Worm (Caenorhabditis elegans) whole organism, L1 larva: ENCODE results near the gene dac-1.

Source experiments
- C34B4.2 ChIP-seq: sonication (generic microtip); optimal IDR thresholded peaks from 2 replicates; lab custom pipeline; 2017; ENCODE audit warnings: mild to moderate bottlenecking, missing genetic modification characterization, missing compliant biosample characterization
- ceh-82 ChIP-seq, 3 experiments: fragments of 150-350 bp in 1 of 3; sonication (generic microtip) in 2 of 3; optimal IDR thresholded peaks; 2 replicates each; lab custom pipeline; 2014 to 2017; ENCODE audit warnings: missing biosample characterization in 3 of 3, missing genetic modification characterization in 3 of 3
- efl-3 ChIP-seq: fragments of 200-800 bp; sonication (Bioruptor generic); optimal IDR thresholded peaks from 2 replicates; lab custom pipeline; 2018; ENCODE audit warnings: mild to moderate bottlenecking, missing genetic modification characterization, missing compliant biosample characterization
- fkh-10 ChIP-seq: sonication (generic microtip); optimal IDR thresholded peaks from 2 replicates; lab custom pipeline; 2017; ENCODE audit warnings: missing biosample characterization, missing genetic modification reagents, missing genetic modification characterization
- lir-3 ChIP-seq: sonication (generic microtip); optimal IDR thresholded peaks from 2 replicates; lab custom pipeline; 2016; ENCODE audit warnings: mild to moderate bottlenecking, missing genetic modification characterization, moderate library complexity, missing compliant biosample characterization; ENCODE audit not compliant: poor library complexity
- nhr-28 ChIP-seq: fragments of 150-350 bp; optimal IDR thresholded peaks from 2 replicates; lab custom pipeline; 2014; ENCODE audit warnings: missing biosample characterization, missing genetic modification characterization
- nhr-77 ChIP-seq: fragments of 150-350 bp; optimal IDR thresholded peaks from 2 replicates; lab custom pipeline; 2014; ENCODE audit warnings: missing biosample characterization, missing genetic modification characterization
- pax-3 ChIP-seq: fragments of 200-800 bp; sonication (Bioruptor generic); optimal IDR thresholded peaks from 2 replicates; lab custom pipeline; 2018; ENCODE audit warnings: mild to moderate bottlenecking, missing genetic modification characterization, moderate library complexity, missing compliant biosample characterization
- snpc-4 ChIP-seq: fragments of 150-350 bp; optimal IDR thresholded peaks from 2 replicates; lab custom pipeline; 2014; ENCODE audit warnings: missing biosample characterization, missing genetic modification characterization
- snu-23 ChIP-seq: sonication (generic microtip); optimal IDR thresholded peaks from 2 replicates; lab custom pipeline; 2016; ENCODE audit warnings: missing genetic modification characterization, missing compliant biosample characterization
- sptf-1 ChIP-seq: fragments of 150-350 bp; optimal IDR thresholded peaks from 2 replicates; lab custom pipeline; 2014; ENCODE audit warnings: missing biosample characterization, missing genetic modification characterization
- unc-130 ChIP-seq: fragments of 150-350 bp; optimal IDR thresholded peaks from 2 replicates; lab custom pipeline; 2017; ENCODE audit warnings: missing biosample characterization, missing genetic modification characterization, inconsistent platforms

DNA sequence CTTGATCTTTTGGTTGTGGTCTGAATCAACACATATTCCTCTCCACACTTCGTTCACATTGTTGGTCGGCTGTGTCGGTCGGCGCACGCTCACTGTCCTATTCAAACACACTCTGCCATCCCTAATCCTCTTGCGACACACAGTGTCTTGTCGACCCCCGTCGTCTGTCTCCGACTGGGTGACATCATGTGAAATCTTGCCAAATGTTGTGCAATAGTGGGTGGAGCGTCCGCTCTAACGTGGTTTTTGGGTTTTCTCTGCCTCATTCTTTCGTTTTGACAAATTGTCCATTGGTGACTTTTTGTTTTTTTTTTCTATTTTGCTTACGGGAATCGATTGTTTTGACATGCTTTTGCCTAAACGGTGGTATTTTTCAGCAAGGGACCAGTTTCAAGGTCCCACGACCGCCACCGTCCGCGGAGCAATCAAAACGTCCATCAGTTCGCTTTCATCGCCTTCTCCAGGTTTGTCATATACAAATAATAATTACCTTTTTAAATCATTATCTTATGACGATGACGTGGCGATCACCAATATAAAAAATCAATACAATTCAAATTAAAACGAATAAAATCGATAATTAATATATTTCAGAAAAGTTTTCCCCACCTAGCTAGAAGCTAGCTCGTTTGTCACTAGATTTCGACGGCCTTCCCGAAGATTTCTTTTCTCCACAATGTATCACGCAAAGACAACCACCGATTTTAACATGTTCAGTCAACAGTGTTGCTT, 17.9 kb downstream of the dac-1 start:
- TF ChIP-seq pax-3 (tag; lab: Kevin White, UChicago) (peak; percentile 70), unc-130 (tag; lab: Kevin White, UChicago) (peak; percentile 80), C34B4.2 (tag; lab: Kevin White, UChicago) (no peak), snu-23 (peak; percentile 95), snpc-4 (peak; percentile 80), lir-3 (tag; lab: Kevin White, UChicago) (peak; percentile 12), nhr-77 (tag; lab: Kevin White, UChicago) (peak; percentile 95), ceh-82 (tag; optimal IDR thresholded peaks at IDR 0.05; lab: Kevin White, UChicago) (peak; percentile 75 to 97 (median 85)), fkh-10 (GFP tag; lab: Kevin White, UChicago) (peak; percentile 81), sptf-1 (tag; lab: Kevin White, UChicago) (no peak), efl-3 (GFP tag; lab: Kevin White, UChicago) (no peak), nhr-28 (tag; lab: Kevin White, UChicago) (no peak)
